Fruit fly (Drosophila melanogaster): ENCODE data around the gene CG15210.

DNA sequence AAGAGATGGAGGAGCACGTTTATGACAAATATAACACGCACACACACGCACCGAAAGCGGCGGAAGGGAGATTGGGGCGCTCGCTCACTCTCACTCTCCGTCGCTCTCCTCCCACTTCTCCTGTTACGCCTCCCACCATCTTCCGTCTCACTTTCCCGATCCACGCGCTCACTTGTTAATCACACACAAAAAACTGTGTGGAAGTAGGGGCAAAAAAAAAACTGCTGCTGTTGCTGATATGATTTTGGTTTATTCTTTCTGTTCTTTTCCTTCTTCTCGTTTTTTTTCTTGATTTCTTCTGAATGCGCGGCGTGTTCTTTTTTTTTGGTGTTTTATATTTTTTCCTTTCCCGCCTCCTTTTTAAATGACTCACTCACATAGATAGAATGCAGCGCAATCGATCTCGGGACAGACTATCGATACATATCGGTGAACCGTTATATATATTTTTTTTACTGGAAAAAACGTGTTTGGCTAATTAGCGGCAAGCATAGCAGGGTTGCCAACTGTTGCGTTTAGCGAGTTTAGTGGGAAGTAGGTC, 33.3 kb upstream of the CG15210 start:
- TF ChIP-seq wek (GFP tag; optimal IDR thresholded peaks at IDR 0.05) (no peak), Gug (GFP tag; IDR thresholded peaks at IDR 0.05) (no peak), lov (optimal IDR thresholded peaks at IDR 0.05) (no peak), lov (GFP tag; IDR thresholded peaks at IDR 0.05) (no peak), sd (tag; optimal IDR thresholded peaks at IDR 0.05) (peak; percentile 35), CG17612 (GFP tag; IDR thresholded peaks at IDR 0.05) (no peak), CG5245 (GFP tag; optimal IDR thresholded peaks at IDR 0.05) (no peak), CG12071 (GFP tag; optimal IDR thresholded peaks at IDR 0.05) (no peak), H2.0 (GFP tag; IDR thresholded peaks at IDR 0.05) (no peak), CG3281 (GFP tag; optimal IDR thresholded peaks at IDR 0.05) (no peak)

Measured in whole organism, embryonic.